Worm (Caenorhabditis elegans) whole organism, midembryonic: Measurements from ENCODE around the gene csp-2.

Experiments used
- flt-1 ChIP-seq: fragments of 200-800 bp; sonication (Bioruptor generic); IDR thresholded peaks from 2 replicates; pipeline ENCODE4 v1.3.6; 2022; ENCODE audit warnings: missing genetic modification characterization, missing compliant biosample characterization
- med-1 ChIP-seq: sonication (generic microtip); optimal IDR thresholded peaks from 2 replicates; lab custom pipeline; 2017; ENCODE audit warnings: missing genetic modification characterization, mild to moderate bottlenecking, missing compliant biosample characterization, antibody characterized with exemption, missing genetic modification reagents; ENCODE audit not compliant: insufficient read depth
- ref-1 ChIP-seq: fragments of 200-800 bp; sonication (Bioruptor generic); conservative IDR thresholded peaks from 2 replicates; pipeline ENCODE4 v1.3.6; 2022; ENCODE audit warnings: missing genetic modification reagents, missing genetic modification characterization, missing compliant biosample characterization
- tab-1 ChIP-seq: fragments of 200-800 bp; sonication (Bioruptor generic); IDR thresholded peaks from 2 replicates; pipeline ENCODE4 v1.3.6; 2022; ENCODE audit warnings: missing genetic modification characterization, missing compliant biosample characterization
- ztf-29 ChIP-seq: fragments of 200-800 bp; sonication (Bioruptor generic); IDR thresholded peaks from 2 replicates; pipeline ENCODE4 v1.3.6; 2022; ENCODE audit warnings: missing genetic modification reagents, missing genetic modification characterization, missing compliant biosample characterization

DNA sequence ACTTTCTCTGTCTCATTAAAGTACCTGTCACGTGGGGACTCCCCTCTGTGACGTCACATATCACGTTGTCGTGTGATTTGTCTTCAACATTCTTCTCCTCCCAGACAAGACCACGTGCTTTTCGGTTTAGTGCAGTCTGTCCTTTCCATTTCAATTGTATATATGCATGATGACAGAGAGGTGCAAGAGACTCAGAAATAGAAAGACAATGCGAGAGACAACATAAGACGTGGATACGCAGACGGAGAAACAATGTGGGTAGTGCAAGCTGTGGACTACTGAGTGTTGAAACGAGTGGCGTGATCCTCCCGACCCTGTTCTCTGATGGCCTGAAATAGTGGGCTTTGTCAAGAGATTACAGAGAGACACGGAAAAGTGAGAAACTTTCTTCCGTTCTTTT, 29.2 kb downstream of the csp-2 start:
- TF ChIP-seq ztf-29 (GFP tag; lab: Robert Waterston, UW) (no peak), flt-1 (GFP tag; lab: Robert Waterston, UW) (0 out of 2 replicates have a peak, but pooled peaks have one; percentile 50), ref-1 (GFP tag; lab: Robert Waterston, UW) (no peak), tab-1 (GFP tag; lab: Robert Waterston, UW) (no peak), med-1 (no peak)
